Worm (Caenorhabditis elegans): ENCODE results near the gene C25H3.16.

DNA sequence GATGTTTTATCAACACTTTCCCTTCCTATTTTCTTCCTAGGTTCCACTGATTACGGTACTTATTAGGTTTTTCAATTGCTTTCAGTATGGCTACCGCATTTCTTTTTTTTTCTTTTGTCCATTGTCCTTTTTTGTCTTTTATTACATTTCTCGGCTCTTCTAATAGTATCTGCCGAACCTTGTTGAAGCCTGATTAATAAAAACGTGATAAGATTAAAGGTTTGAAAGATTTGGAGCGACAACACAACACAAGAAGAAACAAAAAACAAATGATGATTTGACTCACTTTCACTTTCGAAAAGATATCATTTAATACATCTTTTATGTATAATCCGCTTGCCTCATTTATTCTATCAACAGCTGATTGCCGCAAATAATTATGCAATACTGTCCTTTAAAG is 1.1 kb upstream of the C25H3.16 start, which contains the start of gene C25H3.15:
- no peak for TF ChIP-seq fos-1 (tag; optimal IDR thresholded peaks at IDR 0.05)
- TF ChIP-seq nhr-28 (tag; optimal IDR thresholded peaks at IDR 0.05) = no peak
- no peak for TF ChIP-seq nhr-77 (tag; optimal IDR thresholded peaks at IDR 0.05)
- no peak for TF ChIP-seq Y48G9A.11 (GFP tag; IDR thresholded peaks at IDR 0.05)
- no peak for TF ChIP-seq lsy-2 (tag; optimal IDR thresholded peaks at IDR 0.05)
- TF ChIP-seq ama-1 (optimal IDR thresholded peaks at IDR 0.05) = no peak
- TF ChIP-seq F26F4.8 (GFP tag; conservative IDR thresholded peaks at IDR 0.05) = no peak
- no peak for TF ChIP-seq dve-1 (tag; optimal IDR thresholded peaks at IDR 0.05; ENCODE audit: insufficient read depth)
- no peak for TF ChIP-seq hmg-1.1 (GFP tag; IDR thresholded peaks at IDR 0.05)
- TF ChIP-seq ZK546.5 (tag; optimal IDR thresholded peaks at IDR 0.05) = no peak
- TF ChIP-seq T20F7.1 (GFP tag; optimal IDR thresholded peaks at IDR 0.05) = no peak
- TF ChIP-seq ceh-28 (tag; optimal IDR thresholded peaks at IDR 0.05) = no peak

Measured in whole organism, L4 larva.